Worm (Caenorhabditis elegans) whole organism, late embryonic: ENCODE measurements around the gene C54C6.4.

ENCODE experiments used
- C08G9.2 ChIP-seq: sonication (generic microtip); optimal IDR thresholded peaks from 2 replicates; lab custom pipeline; 2016; ENCODE audit warnings: mild to moderate bottlenecking, missing genetic modification characterization, moderate library complexity, missing compliant biosample characterization
- K02D7.2 ChIP-seq: sonication (generic microtip); optimal IDR thresholded peaks from 2 replicates; lab custom pipeline; 2017; ENCODE audit warnings: mild to moderate bottlenecking, missing genetic modification characterization, missing compliant biosample characterization
- ceh-22 ChIP-seq: sonication (generic microtip); optimal IDR thresholded peaks from 2 replicates; lab custom pipeline; 2017; ENCODE audit warnings: missing biosample characterization, missing genetic modification characterization
- nhr-11 ChIP-seq: fragments of 150-350 bp; optimal IDR thresholded peaks from 2 replicates; lab custom pipeline; 2014; ENCODE audit warnings: missing biosample characterization, missing genetic modification characterization
- pat-9 ChIP-seq: fragments of 200-800 bp; sonication (Bioruptor generic); optimal IDR thresholded peaks from 2 replicates; lab custom pipeline; 2018; ENCODE audit warnings: mild to moderate bottlenecking, missing genetic modification characterization, moderate library complexity, missing compliant biosample characterization
- unc-55 ChIP-seq: sonication (generic microtip); optimal IDR thresholded peaks from 2 replicates; lab custom pipeline; 2017; ENCODE audit warnings: missing biosample characterization, missing genetic modification reagents, missing genetic modification characterization
- unc-86 ChIP-seq: sonication (generic microtip); optimal IDR thresholded peaks from 2 replicates; lab custom pipeline; 2016; ENCODE audit warnings: missing genetic modification characterization, missing compliant biosample characterization

- TF ChIP-seq C08G9.2 (tag; lab: Kevin White, UChicago) = peak; percentile 72
- TF ChIP-seq ceh-22 (tag; lab: Kevin White, UChicago) = no peak
- TF ChIP-seq unc-55 = no peak
- TF ChIP-seq nhr-11 = no peak
- TF ChIP-seq K02D7.2 (tag; lab: Kevin White, UChicago) = no peak
- no peak for TF ChIP-seq unc-86
- no peak for TF ChIP-seq pat-9 (tag; lab: Kevin White, UChicago)
Measured at ce11 chrIII:3540424-3540823, 13.0 kb upstream of the C54C6.4 start.
